Worm (Caenorhabditis elegans) whole organism, early embryonic: ENCODE data around the gene nex-1.

ENCODE experiments used
- B0310.2 ChIP-seq: sonication (generic microtip); optimal IDR thresholded peaks from 2 replicates; lab custom pipeline; 2016; ENCODE audit warnings: mild to moderate bottlenecking, missing genetic modification characterization, missing compliant biosample characterization
- F13C5.2 ChIP-seq: sonication (generic microtip); optimal IDR thresholded peaks from 2 replicates; lab custom pipeline; 2017; ENCODE audit warnings: mild to moderate bottlenecking, missing genetic modification characterization, inconsistent platforms, missing compliant biosample characterization
- aly-1 ChIP-seq: sonication (generic microtip); optimal IDR thresholded peaks from 2 replicates; lab custom pipeline; 2016; ENCODE audit warnings: missing genetic modification characterization, missing compliant biosample characterization
- ama-1 ChIP-seq: fragments of 150-350 bp; optimal IDR thresholded peaks from 2 replicates; lab custom pipeline; 2014
- ceh-13 ChIP-seq: fragments of 200-800 bp; sonication (Bioruptor generic); optimal IDR thresholded peaks from 2 replicates; lab custom pipeline; 2018; ENCODE audit warnings: mild to moderate bottlenecking, missing genetic modification characterization, missing compliant biosample characterization
- ceh-36 ChIP-seq: sonication (generic microtip); optimal IDR thresholded peaks from 2 replicates; lab custom pipeline; 2016; ENCODE audit warnings: missing genetic modification characterization, inconsistent platforms, missing compliant biosample characterization
- ets-7 ChIP-seq: sonication (generic microtip); optimal IDR thresholded peaks from 2 replicates; lab custom pipeline; 2016; ENCODE audit warnings: missing genotype, missing genetic modification characterization, missing compliant biosample characterization
- flt-1 ChIP-seq: fragments of 200-800 bp; sonication (Bioruptor generic); IDR thresholded peaks from 2 replicates; pipeline ENCODE4 v1.3.6; 2022; ENCODE audit warnings: missing genetic modification characterization, missing compliant biosample characterization
- hmbx-1 ChIP-seq: sonication (generic microtip); optimal IDR thresholded peaks from 2 replicates; lab custom pipeline; 2016; ENCODE audit warnings: mild to moderate bottlenecking, missing genetic modification characterization, missing compliant biosample characterization
- hmg-4 ChIP-seq: fragments of 200-800 bp; sonication (Bioruptor generic); optimal IDR thresholded peaks from 2 replicates; lab custom pipeline; 2018; ENCODE audit warnings: mild to moderate bottlenecking, missing genetic modification characterization, missing compliant biosample characterization
- hnd-1 ChIP-seq: sonication (generic microtip); optimal IDR thresholded peaks from 2 replicates; lab custom pipeline; 2016; ENCODE audit warnings: missing genetic modification characterization, missing compliant biosample characterization
- pes-1 ChIP-seq: fragments of 200-800 bp; sonication (Bioruptor generic); IDR thresholded peaks from 2 replicates; pipeline ENCODE4 v1.3.6; 2022; ENCODE audit warnings: missing genetic modification reagents, missing genetic modification characterization, missing compliant biosample characterization
- scrt-1 ChIP-seq: fragments of 200-800 bp; sonication (Bioruptor generic); IDR thresholded peaks from 2 replicates; pipeline ENCODE4 v1.3.6; 2022; ENCODE audit warnings: missing genetic modification characterization, missing compliant biosample characterization
- sea-1 ChIP-seq: fragments of 200-800 bp; sonication (Bioruptor generic); conservative IDR thresholded peaks from 2 replicates; pipeline ENCODE4 v1.3.6; 2022; ENCODE audit warnings: missing genetic modification characterization, missing compliant biosample characterization
- tbx-11 ChIP-seq: fragments of 200-800 bp; sonication (Bioruptor generic); IDR thresholded peaks from 2 replicates; pipeline ENCODE4 v1.3.6; 2022; ENCODE audit warnings: missing genetic modification characterization, missing compliant biosample characterization
- tbx-37 ChIP-seq: fragments of 200-800 bp; sonication (Bioruptor generic); conservative IDR thresholded peaks from 2 replicates; pipeline ENCODE4 v1.3.6; 2022; ENCODE audit warnings: missing genetic modification reagents, missing genetic modification characterization, missing compliant biosample characterization
- tra-4 ChIP-seq: sonication (generic microtip); optimal IDR thresholded peaks from 2 replicates; lab custom pipeline; 2017; ENCODE audit warnings: missing genetic modification characterization, missing compliant biosample characterization

nex-1 gene

DNA sequence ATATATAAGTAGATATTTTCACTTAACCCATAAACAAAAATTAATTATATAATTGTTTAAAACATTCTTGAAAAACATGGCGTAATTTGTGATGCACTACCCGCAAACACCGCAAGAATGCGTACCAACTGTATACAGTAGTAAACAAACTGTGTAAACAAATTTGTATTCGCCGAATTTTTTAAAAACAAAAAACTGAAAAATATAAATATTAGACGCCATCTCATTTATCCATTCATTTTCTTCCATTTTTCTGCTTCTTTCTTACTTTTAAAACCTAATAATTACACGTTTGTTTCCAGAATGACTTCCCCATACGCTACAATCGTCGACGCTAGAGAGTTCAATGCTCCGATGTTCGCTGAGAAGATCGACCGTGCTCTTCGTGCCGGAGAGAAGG, at the start of gene nex-1:
TSS of gene nex-1 (plus strand) at position 301 of the 400 bp plus-strand sequence.
- no peak for TF ChIP-seq hmg-4
- TF ChIP-seq flt-1 (GFP tag; lab: Robert Waterston, UW): no peak

ce11 chrIII:5179166-5179565, 46.3 kb upstream of the nex-1 start:
- no peak for TF ChIP-seq flt-1 (GFP tag; lab: Robert Waterston, UW)
- TF ChIP-seq aly-1 (tag; lab: Kevin White, UChicago): no peak
- TF ChIP-seq hnd-1 (tag; lab: Kevin White, UChicago): no peak
- no peak for TF ChIP-seq F13C5.2
- no peak for TF ChIP-seq sea-1
- no peak for TF ChIP-seq tbx-37 (GFP tag; lab: Robert Waterston, UW)
- TF ChIP-seq ama-1 (lab: Kevin White, UChicago): no peak
- no peak for TF ChIP-seq hmg-4
- no peak for TF ChIP-seq B0310.2
- no peak for TF ChIP-seq pes-1 (GFP tag; lab: Robert Waterston, UW)
- TF ChIP-seq ceh-13: no peak
- no peak for TF ChIP-seq tbx-11 (GFP tag; lab: Robert Waterston, UW)
- no peak for TF ChIP-seq hmbx-1
- TF ChIP-seq scrt-1 (GFP tag; lab: Robert Waterston, UW): no peak
- no peak for TF ChIP-seq ceh-36 (tag; lab: Kevin White, UChicago)

DNA sequence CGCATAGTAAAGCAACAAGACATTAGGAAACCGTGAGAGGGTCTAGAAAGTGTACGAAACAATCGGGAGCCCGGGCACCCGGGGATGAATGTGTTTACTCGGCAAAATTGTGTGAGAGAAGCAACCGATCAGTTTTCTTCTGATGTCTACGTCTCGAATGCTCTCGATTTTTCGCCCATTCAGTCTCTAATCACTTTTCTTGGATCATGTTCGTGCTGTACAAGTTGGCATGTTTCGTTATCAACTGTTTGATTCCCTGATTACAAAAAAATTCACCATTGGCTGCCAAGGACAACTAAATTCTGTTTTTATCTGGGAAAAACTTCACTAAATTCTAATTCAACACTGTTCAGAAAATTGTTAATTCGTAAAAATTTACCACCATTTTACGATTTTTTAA, 44.8 kb upstream of the nex-1 start:
- TF ChIP-seq hnd-1 (tag; lab: Kevin White, UChicago) (no peak), hmg-4 (no peak)

ce11 chrIII:5181217-5181616, 44.2 kb upstream of the nex-1 start:
- TF ChIP-seq tra-4 (tag; lab: Kevin White, UChicago) (no peak), tbx-11 (GFP tag; lab: Robert Waterston, UW) (no peak), flt-1 (GFP tag; lab: Robert Waterston, UW) (no peak)

DNA sequence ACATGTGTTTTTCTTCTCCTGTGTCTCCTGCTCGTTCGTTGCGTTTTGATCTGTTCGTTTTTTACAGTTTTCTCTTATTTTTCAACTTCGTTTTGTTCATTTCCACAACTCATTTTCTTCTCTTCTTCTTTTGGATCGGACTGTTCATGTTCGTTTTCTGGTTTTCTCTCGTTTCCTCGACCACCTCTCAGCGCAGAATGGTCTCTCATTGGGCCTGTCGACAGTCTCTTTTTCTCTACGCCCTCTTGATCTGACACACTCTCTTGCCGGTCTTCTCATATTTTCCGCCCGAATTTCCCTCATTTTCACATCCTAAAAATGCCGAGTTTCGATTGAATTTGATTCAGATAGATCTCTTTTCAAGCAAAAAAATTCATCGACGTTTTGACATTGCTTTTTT, 43.8 kb upstream of the nex-1 start:
- TF ChIP-seq aly-1 (tag; lab: Kevin White, UChicago) (no peak), B0310.2 (no peak), hnd-1 (tag; lab: Kevin White, UChicago) (no peak), tbx-37 (GFP tag; lab: Robert Waterston, UW) (no peak), flt-1 (GFP tag; lab: Robert Waterston, UW) (no peak), ceh-36 (tag; lab: Kevin White, UChicago) (no peak), scrt-1 (GFP tag; lab: Robert Waterston, UW) (no peak), ets-7 (no peak), hmbx-1 (no peak)

DNA sequence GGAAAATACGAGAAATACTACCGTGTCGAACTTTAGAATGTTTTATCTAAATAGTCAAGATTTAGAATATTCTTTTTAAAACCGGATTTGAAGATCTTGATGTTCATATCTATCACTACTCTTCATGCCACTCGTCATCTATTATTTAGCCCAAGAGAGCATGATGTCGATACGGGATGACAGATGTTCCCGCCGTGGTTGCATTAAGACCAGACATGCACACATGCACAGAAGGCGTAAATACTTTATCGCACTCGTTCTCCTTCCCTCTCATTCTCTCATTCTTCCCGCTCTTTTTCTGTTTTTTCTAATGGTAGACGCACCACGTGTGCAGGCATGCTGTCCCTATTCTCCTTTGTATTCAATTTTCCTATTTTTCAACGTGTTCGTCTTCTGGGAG, 42.0 kb upstream of the nex-1 start:
- TF ChIP-seq hmbx-1 (no peak), ceh-36 (tag; lab: Kevin White, UChicago) (no peak), hnd-1 (tag; lab: Kevin White, UChicago) (no peak), tbx-37 (GFP tag; lab: Robert Waterston, UW) (no peak), ama-1 (lab: Kevin White, UChicago) (no peak), F13C5.2 (no peak), flt-1 (GFP tag; lab: Robert Waterston, UW) (no peak), tbx-11 (GFP tag; lab: Robert Waterston, UW) (no peak), pes-1 (GFP tag; lab: Robert Waterston, UW) (no peak), ets-7 (no peak), B0310.2 (no peak), tra-4 (tag; lab: Kevin White, UChicago) (no peak), ceh-13 (no peak), sea-1 (no peak), hmg-4 (no peak), scrt-1 (GFP tag; lab: Robert Waterston, UW) (no peak), aly-1 (tag; lab: Kevin White, UChicago) (no peak)

DNA sequence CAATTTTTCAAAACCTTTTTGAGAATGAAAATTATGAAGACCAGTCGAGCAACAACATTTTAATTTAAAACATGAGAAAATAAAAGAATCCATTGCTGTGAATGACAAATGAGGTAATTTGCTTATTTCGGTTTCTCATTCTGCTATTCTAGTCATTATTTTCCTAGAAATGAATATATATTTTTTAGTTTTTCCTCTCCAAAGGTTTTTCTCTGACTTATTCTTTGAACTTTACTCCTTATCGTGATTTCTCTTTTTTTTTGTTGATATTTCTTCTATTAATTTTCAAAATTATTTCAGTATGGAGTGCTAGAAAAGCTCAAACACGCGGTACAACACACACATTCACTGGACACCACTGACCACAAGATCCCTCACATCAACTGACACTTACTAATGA, 39.8 kb upstream of the nex-1 start, which contains the start of gene pup-2:
TSS of gene pup-2 (plus strand) at position 301 of the 400 bp plus-strand sequence.
- TF ChIP-seq tbx-37 (GFP tag; lab: Robert Waterston, UW) (no peak), aly-1 (tag; lab: Kevin White, UChicago) (no peak), B0310.2 (no peak), F13C5.2 (no peak), sea-1 (no peak), hmbx-1 (no peak), scrt-1 (GFP tag; lab: Robert Waterston, UW) (no peak), tra-4 (tag; lab: Kevin White, UChicago) (no peak), tbx-11 (GFP tag; lab: Robert Waterston, UW) (no peak), hnd-1 (tag; lab: Kevin White, UChicago) (no peak), flt-1 (GFP tag; lab: Robert Waterston, UW) (no peak), ets-7 (no peak)

DNA sequence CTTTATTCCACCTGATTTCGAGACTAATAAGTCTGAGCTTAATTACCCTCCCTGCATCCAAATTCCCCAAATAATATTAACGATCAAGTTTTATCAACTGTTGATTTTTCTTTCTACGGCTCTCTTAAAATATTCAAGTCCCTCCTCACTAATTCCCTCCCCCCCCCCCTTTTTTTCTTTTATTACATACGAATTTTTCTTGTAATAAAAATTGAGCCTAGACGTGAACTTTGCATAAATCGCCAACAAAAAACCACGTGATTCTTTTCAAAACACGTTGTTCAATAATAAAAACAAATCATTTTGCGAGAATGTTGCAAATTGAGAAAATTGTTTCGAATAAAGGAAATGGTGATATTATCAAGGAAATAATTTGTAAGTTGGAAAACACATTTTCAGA, 37.0 kb upstream of the nex-1 start, which contains the start of gene K10D2.8:
TSS of gene K10D2.8 (plus strand) at position 301 of the 400 bp plus-strand sequence.
- TF ChIP-seq ama-1 (lab: Kevin White, UChicago) (no peak), hmg-4 (no peak), ceh-13 (no peak), flt-1 (GFP tag; lab: Robert Waterston, UW) (no peak), ets-7 (no peak), hmbx-1 (no peak), hnd-1 (tag; lab: Kevin White, UChicago) (no peak), tbx-11 (GFP tag; lab: Robert Waterston, UW) (no peak), pes-1 (GFP tag; lab: Robert Waterston, UW) (no peak), tra-4 (tag; lab: Kevin White, UChicago) (no peak)

ce11 chrIII:5190179-5190578, 35.2 kb upstream of the nex-1 start:
- no peak for TF ChIP-seq ceh-36 (tag; lab: Kevin White, UChicago)
- TF ChIP-seq hmbx-1: no peak
- TF ChIP-seq scrt-1 (GFP tag; lab: Robert Waterston, UW): no peak
- TF ChIP-seq aly-1 (tag; lab: Kevin White, UChicago): no peak
- TF ChIP-seq tbx-37 (GFP tag; lab: Robert Waterston, UW): no peak
- TF ChIP-seq tra-4 (tag; lab: Kevin White, UChicago): no peak
- TF ChIP-seq tbx-11 (GFP tag; lab: Robert Waterston, UW): no peak
- TF ChIP-seq pes-1 (GFP tag; lab: Robert Waterston, UW): no peak
- no peak for TF ChIP-seq F13C5.2
